Fruit fly (Drosophila melanogaster): ENCODE results near the gene Galphaf.
A peak's percentile ranks its signal among the peaks of the same experiment; 100 is the strongest.

Gene Galphaf

dm6 chr3L:16642954-16643353, 24.8 kb downstream of the Galphaf start (continued):
- TF ChIP-seq CG14860 (GFP tag; IDR thresholded peaks at IDR 0.05; ENCODE audit: partially characterized antibody), result no peak
- no peak for TF ChIP-seq CG15696 (tag; optimal IDR thresholded peaks at IDR 0.05)
- TF ChIP-seq CG12104 (GFP tag; optimal IDR thresholded peaks at IDR 0.05), result no peak
- TF ChIP-seq Bgb (GFP tag; IDR thresholded peaks at IDR 0.05; ENCODE audit: partially characterized antibody), result no peak
- no peak for TF ChIP-seq chinmo (GFP tag; IDR thresholded peaks at IDR 0.05; ENCODE audit: partially characterized antibody)
- TF ChIP-seq Antp (GFP tag; optimal IDR thresholded peaks at IDR 0.05), result no peak
- TF ChIP-seq CG10654 (GFP tag; optimal IDR thresholded peaks at IDR 0.05), result no peak
- TF ChIP-seq dpn (GFP tag; optimal IDR thresholded peaks at IDR 0.05), result peak in 1 of 2 experiments; percentile 2
- TF ChIP-seq CG7839 (tag; optimal IDR thresholded peaks at IDR 0.05), result no peak
- TF ChIP-seq kni (GFP tag; optimal IDR thresholded peaks at IDR 0.05), result no peak
- TF ChIP-seq CG9727 (GFP tag; optimal IDR thresholded peaks at IDR 0.05), result no peak
- TF ChIP-seq esg (GFP tag; conservative IDR thresholded peaks at IDR 0.05), result no peak
- no peak for TF ChIP-seq CG9876 (GFP tag; optimal IDR thresholded peaks at IDR 0.05)
- no peak for TF ChIP-seq mirr (GFP tag; optimal IDR thresholded peaks at IDR 0.05)
- TF ChIP-seq H2.0 (GFP tag; IDR thresholded peaks at IDR 0.05), result no peak
- no peak for TF ChIP-seq CG13296 (GFP tag; optimal IDR thresholded peaks at IDR 0.05)
- no peak for TF ChIP-seq otp (GFP tag; IDR thresholded peaks at IDR 0.05)
- TF ChIP-seq nerfin-2 (GFP tag; IDR thresholded peaks at IDR 0.05; ENCODE audit: partially characterized antibody), result no peak
- no peak for TF ChIP-seq PHDP (tag; optimal IDR thresholded peaks at IDR 0.05)
- TF ChIP-seq sug (tag; optimal IDR thresholded peaks at IDR 0.05), result no peak
- TF ChIP-seq tap (tag; optimal IDR thresholded peaks at IDR 0.05), result no peak
- no peak for TF ChIP-seq E2f1 (GFP tag; IDR thresholded peaks at IDR 0.05)
- no peak for TF ChIP-seq CG30403 (GFP tag; optimal IDR thresholded peaks at IDR 0.05)
- TF ChIP-seq row (GFP tag; IDR thresholded peaks at IDR 0.05), result peak; percentile 28; the same call in 2 of the 3 replicates
- TF ChIP-seq hkb (optimal IDR thresholded peaks at IDR 0.05), result no peak
- TF ChIP-seq hkb (GFP tag; IDR thresholded peaks at IDR 0.05), result no peak

- TF ChIP-seq CG4328 (GFP tag; optimal IDR thresholded peaks at IDR 0.05) (peak; percentile 39), Myb (GFP tag; optimal IDR thresholded peaks at IDR 0.05) (no peak), CG7745 (tag; optimal IDR thresholded peaks at IDR 0.05) (no peak), bbx (GFP tag; IDR thresholded peaks at IDR 0.05; ENCODE audit: partially characterized antibody) (no peak), CG1603 (tag; optimal IDR thresholded peaks at IDR 0.05) (peak; percentile 42), CG15696 (tag; optimal IDR thresholded peaks at IDR 0.05) (no peak), Usf (GFP tag; optimal IDR thresholded peaks at IDR 0.05) (peak; percentile 23), run (tag; optimal IDR thresholded peaks at IDR 0.05) (peak; percentile 11), gsb-n (tag; optimal IDR thresholded peaks at IDR 0.05) (peak; percentile 47), mirr (GFP tag; optimal IDR thresholded peaks at IDR 0.05) (no peak), ERR (GFP tag; optimal IDR thresholded peaks at IDR 0.05) (no peak), wdn (GFP tag; IDR thresholded peaks at IDR 0.05) (no peak), CG10462 (GFP tag; optimal IDR thresholded peaks at IDR 0.05) (peak; percentile 23), CG3726 (GFP tag; IDR thresholded peaks at IDR 0.05) (no peak), schlank (tag; optimal IDR thresholded peaks at IDR 0.05) (no peak), CG1233 (GFP tag; optimal IDR thresholded peaks at IDR 0.05) (peak; percentile 56), kay (GFP tag; optimal IDR thresholded peaks at IDR 0.05) (no peak), Sin3A (optimal IDR thresholded peaks at IDR 0.05) (no peak), tap (tag; optimal IDR thresholded peaks at IDR 0.05) (peak; percentile 49), fd96Cb (tag; optimal IDR thresholded peaks at IDR 0.05) (peak; percentile 73), CG13123 (GFP tag; optimal IDR thresholded peaks at IDR 0.05) (no peak), CG8290 (GFP tag; optimal IDR thresholded peaks at IDR 0.05) (peak; percentile 4), CG8290 (tag; optimal IDR thresholded peaks at IDR 0.05) (no peak), NC2β (GFP tag; optimal IDR thresholded peaks at IDR 0.05) (no peak), dmrt99B (tag; optimal IDR thresholded peaks at IDR 0.05) (peak; percentile 80), CG15601 (tag; optimal IDR thresholded peaks at IDR 0.05) (peak; percentile 78), crol (GFP tag; IDR thresholded peaks at IDR 0.05) (no peak), HmgZ (tag; optimal IDR thresholded peaks at IDR 0.05) (no peak), gcm2 (GFP tag; optimal IDR thresholded peaks at IDR 0.05) (no peak), HmgD (GFP tag; optimal IDR thresholded peaks at IDR 0.05) (no peak)
These were observed 25.6 kb downstream of the Galphaf start for dm6 chr3L:16642088-16642507.

All from whole organism, embryonic.